Worm (Caenorhabditis elegans): ENCODE data around the gene T01B7.5.

The T01B7.5 gene

DNA sequence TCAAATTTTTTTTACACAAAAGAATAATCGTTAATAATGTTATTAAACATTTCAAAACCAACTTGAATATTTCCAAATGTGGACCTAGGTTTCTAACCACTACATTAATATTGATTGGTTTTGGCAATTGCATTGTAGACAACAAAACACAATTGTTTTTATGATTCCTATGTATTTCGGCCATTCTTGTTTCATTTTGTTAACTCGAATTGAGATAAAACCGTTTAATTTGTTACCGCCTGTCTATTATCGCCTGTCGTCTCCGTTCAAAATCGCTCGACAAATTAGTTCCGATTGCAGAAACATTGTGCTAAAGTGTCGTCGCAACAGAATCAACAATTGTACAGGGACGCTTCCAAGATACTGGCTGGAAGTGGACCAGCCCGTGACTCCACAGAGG, 54.0 kb downstream of the T01B7.5 start, which contains the start of gene let-19:
Gene let-19 (plus strand): TSS at position 301 of the 400 bp plus-strand sequence.
- TF ChIP-seq pqm-1 (tag; optimal IDR thresholded peaks at IDR 0.05): no peak
- TF ChIP-seq elt-3 (tag; optimal IDR thresholded peaks at IDR 0.05): no peak
- no peak for TF ChIP-seq elt-1 (tag; optimal IDR thresholded peaks at IDR 0.05)
- TF ChIP-seq nhr-43 (tag; optimal IDR thresholded peaks at IDR 0.05; ENCODE audit: poor library complexity, severe bottlenecking): no peak
- no peak for TF ChIP-seq nhr-28 (tag; optimal IDR thresholded peaks at IDR 0.05)
- TF ChIP-seq unc-39 (tag; optimal IDR thresholded peaks at IDR 0.05): no peak
- no peak for TF ChIP-seq ceh-28 (tag; optimal IDR thresholded peaks at IDR 0.05)
- TF ChIP-seq hmg-11 (tag; optimal IDR thresholded peaks at IDR 0.05): no peak
- TF ChIP-seq unc-62 (GFP tag; optimal IDR thresholded peaks at IDR 0.05): no peak
- TF ChIP-seq lin-15B (tag; optimal IDR thresholded peaks at IDR 0.05): no peak
- TF ChIP-seq R02D3.7 (tag; optimal IDR thresholded peaks at IDR 0.05): no peak
- TF ChIP-seq aly-2 (tag; optimal IDR thresholded peaks at IDR 0.05): no peak
- TF ChIP-seq nhr-11 (tag; optimal IDR thresholded peaks at IDR 0.05): no peak
- no peak for TF ChIP-seq ceh-9 (tag; optimal IDR thresholded peaks at IDR 0.05)
- TF ChIP-seq skn-1 (tag; optimal IDR thresholded peaks at IDR 0.05): no peak
- no peak for TF ChIP-seq ztf-4 (tag; optimal IDR thresholded peaks at IDR 0.05)
- TF ChIP-seq nhr-237 (tag; optimal IDR thresholded peaks at IDR 0.05): no peak
- TF ChIP-seq daf-12 (tag; optimal IDR thresholded peaks at IDR 0.05): no peak
- TF ChIP-seq egl-27 (tag; optimal IDR thresholded peaks at IDR 0.05): no peak
- TF ChIP-seq nhr-25 (tag; optimal IDR thresholded peaks at IDR 0.05): no peak
